Fruit fly (Drosophila melanogaster): ENCODE data around the gene CG32444.
A peak's percentile ranks its signal among the peaks of the same experiment; 100 is the strongest.

The CG32444 gene

dm6 chr3L:21640815-21641214, 4.1 kb downstream of the CG32444 start, which contains the start of gene Atox1 (continued):
- TF ChIP-seq CG3847 (GFP tag; IDR thresholded peaks at IDR 0.05) (peak; percentile 77), Hr51 (GFP tag; optimal IDR thresholded peaks at IDR 0.05) (peak in 1 of 2 experiments; percentile 36), GATAe (GFP tag; conservative IDR thresholded peaks at IDR 0.05) (no peak), pita (GFP tag; optimal IDR thresholded peaks at IDR 0.05) (peak; percentile 95), BtbVII (GFP tag; optimal IDR thresholded peaks at IDR 0.05) (no peak), Ravus (GFP tag; IDR thresholded peaks at IDR 0.05) (no peak), trem (tag; optimal IDR thresholded peaks at IDR 0.05) (peak; percentile 60), Med (GFP tag) (peak; percentile 92), BEAF-32 (GFP tag; optimal IDR thresholded peaks at IDR 0.05) (peak; percentile 45), hth (optimal IDR thresholded peaks at IDR 0.05) (no peak), B-H1 (GFP tag; IDR thresholded peaks at IDR 0.05) (no peak; the same call in 2 of the 3 replicates), MBD-R2 (GFP tag; IDR thresholded peaks at IDR 0.05) (peak; percentile 80), CG11723 (GFP tag; optimal IDR thresholded peaks at IDR 0.05) (no peak), CG2129 (GFP tag; IDR thresholded peaks at IDR 0.05; ENCODE audit: partially characterized antibody) (no peak), CG32767 (GFP tag; IDR thresholded peaks at IDR 0.05) (no peak), HLH3B (GFP tag; IDR thresholded peaks at IDR 0.05) (peak; percentile 38; the same call in 1 of the 2 replicates), CG8388 (GFP tag; optimal IDR thresholded peaks at IDR 0.05) (no peak), Camta (GFP tag; optimal IDR thresholded peaks at IDR 0.05) (no peak), eyg (GFP tag; optimal IDR thresholded peaks at IDR 0.05) (no peak), CrebB (tag; optimal IDR thresholded peaks at IDR 0.05) (peak; percentile 55), CG7987 (GFP tag; optimal IDR thresholded peaks at IDR 0.05) (peak; percentile 72), Abd-B (GFP tag; optimal IDR thresholded peaks at IDR 0.05) (peak; percentile 80), pfk (GFP tag; optimal IDR thresholded peaks at IDR 0.05) (peak; percentile 49), CG17186 (GFP tag; optimal IDR thresholded peaks at IDR 0.05) (peak; percentile 61), Fer1 (GFP tag; optimal IDR thresholded peaks at IDR 0.05) (peak; percentile 65), ro (GFP tag; IDR thresholded peaks at IDR 0.05) (no peak), Lim3 (GFP tag; IDR thresholded peaks at IDR 0.05) (no peak), cas (GFP tag; IDR thresholded peaks at IDR 0.05) (peak; percentile 20; the same call in 1 of the 2 replicates), Hmx (GFP tag; optimal IDR thresholded peaks at IDR 0.05) (no peak), CG1832 (GFP tag; optimal IDR thresholded peaks at IDR 0.05) (no peak), nerfin-1 (tag; optimal IDR thresholded peaks at IDR 0.05) (no peak), Usf (GFP tag; optimal IDR thresholded peaks at IDR 0.05) (no peak), CG12104 (GFP tag; optimal IDR thresholded peaks at IDR 0.05) (peak; percentile 3), zfh1 (GFP tag; IDR thresholded peaks at IDR 0.05) (0 out of 3 replicates have a peak, but pooled peaks have one; percentile 41), ATbp (GFP tag; optimal IDR thresholded peaks at IDR 0.05) (no peak), so (GFP tag; IDR thresholded peaks at IDR 0.05) (no peak), CG15269 (tag; optimal IDR thresholded peaks at IDR 0.05) (no peak), zf30C (GFP tag; optimal IDR thresholded peaks at IDR 0.05) (peak; percentile 78), CG4707 (GFP tag; optimal IDR thresholded peaks at IDR 0.05) (no peak), CG10209 (GFP tag; optimal IDR thresholded peaks at IDR 0.05) (peak; percentile 27), lilli (GFP tag; optimal IDR thresholded peaks at IDR 0.05) (no peak), unc-4 (GFP tag; IDR thresholded peaks at IDR 0.05; ENCODE audit: partially characterized antibody) (0 out of 2 replicates have a peak, but pooled peaks have one; percentile 15), E2f1 (GFP tag; IDR thresholded peaks at IDR 0.05) (peak; percentile 43; the same call in 1 of the 2 replicates), sens-2 (GFP tag; IDR thresholded peaks at IDR 0.05) (no peak), CG6813 (GFP tag; optimal IDR thresholded peaks at IDR 0.05) (no peak), nmo (GFP tag; optimal IDR thresholded peaks at IDR 0.05) (peak; percentile 67), dimm (GFP tag; IDR thresholded peaks at IDR 0.05) (no peak), CG31441 (GFP tag; IDR thresholded peaks at IDR 0.05) (no peak), Bdp1 (GFP tag; optimal IDR thresholded peaks at IDR 0.05) (no peak), Side (GFP tag; optimal IDR thresholded peaks at IDR 0.05) (no peak), CHES-1-like (GFP tag; optimal IDR thresholded peaks at IDR 0.05) (peak; percentile 25)
